Worm (Caenorhabditis elegans): ENCODE measurements around the gene Y62H9A.5.

Gene Y62H9A.5

DNA sequence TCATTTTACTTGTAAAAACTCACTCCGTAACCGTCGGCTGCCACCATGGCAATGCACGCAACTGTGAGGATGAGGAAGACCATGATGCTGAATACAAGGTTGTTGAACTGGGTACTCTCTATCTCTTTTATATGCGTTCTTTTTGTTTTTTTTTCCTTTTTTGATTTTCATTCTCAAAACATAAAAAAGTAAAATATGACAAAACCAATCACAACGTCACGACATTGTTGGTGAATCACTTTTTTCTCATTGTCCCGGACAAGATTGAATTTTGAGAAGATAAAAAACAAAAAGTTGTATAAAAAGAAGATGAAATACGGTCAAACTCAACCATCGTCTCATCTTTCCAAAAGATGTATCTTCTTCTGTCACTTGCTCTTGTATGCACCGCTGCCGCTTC lies at the start of gene Y62H9A.5, which contains the start of gene ule-5:
Gene Y62H9A.5, minus strand, starts transcription at position 101 of the 400 bp plus-strand sequence.
Gene ule-5, plus strand, starts transcription at position 328 of the 400 bp plus-strand sequence.
- TF ChIP-seq zag-1 (tag; optimal IDR thresholded peaks at IDR 0.05) (no peak), lin-15B (tag; optimal IDR thresholded peaks at IDR 0.05) (no peak), ztf-11 (tag; optimal IDR thresholded peaks at IDR 0.05) (no peak), arid-1 (GFP tag; conservative IDR thresholded peaks at IDR 0.05) (no peak), set-16 (GFP tag; IDR thresholded peaks at IDR 0.05) (no peak), T26A8.4 (GFP tag; IDR thresholded peaks at IDR 0.05) (no peak), daf-19 (GFP tag; conservative IDR thresholded peaks at IDR 0.05) (no peak), mdl-1 (tag; optimal IDR thresholded peaks at IDR 0.05) (no peak), Y105C5A.15 (GFP tag; IDR thresholded peaks at IDR 0.05) (no peak), aly-2 (tag; optimal IDR thresholded peaks at IDR 0.05) (no peak), attf-4 (tag; optimal IDR thresholded peaks at IDR 0.05) (no peak), lsy-2 (tag; optimal IDR thresholded peaks at IDR 0.05) (no peak), daf-12 (tag; optimal IDR thresholded peaks at IDR 0.05) (no peak), ces-1 (GFP tag; optimal IDR thresholded peaks at IDR 0.05) (no peak), skn-1 (tag; optimal IDR thresholded peaks at IDR 0.05) (no peak), rbr-2 (tag; optimal IDR thresholded peaks at IDR 0.05) (no peak), ama-1 (optimal IDR thresholded peaks at IDR 0.05) (no peak)

DNA sequence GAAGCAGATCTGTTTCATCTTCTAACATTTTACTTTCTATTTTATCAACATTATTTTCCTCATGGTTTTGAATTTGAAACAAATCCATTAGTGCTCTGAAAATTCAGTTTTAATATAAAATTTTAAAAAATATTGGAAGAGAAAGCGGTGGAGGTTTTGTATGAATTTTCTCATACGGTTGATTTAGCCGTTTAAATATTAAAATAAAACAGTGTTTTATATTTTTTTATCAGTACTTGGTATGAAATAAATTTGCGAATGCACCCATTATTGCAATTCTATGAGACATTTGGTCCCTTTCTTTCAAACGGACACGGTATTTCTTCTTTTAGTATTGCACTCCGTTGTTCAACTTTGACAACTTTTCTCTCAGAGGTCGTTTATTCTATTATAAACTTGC lies 48.9 kb upstream of the Y62H9A.5 start, which contains the start of gene dot-1.4:
Gene dot-1.4, minus strand, starts transcription at position 101 of the 400 bp plus-strand sequence.
- TF ChIP-seq ceh-20 (GFP tag; IDR thresholded peaks at IDR 0.05) (no peak), unc-39 (tag; optimal IDR thresholded peaks at IDR 0.05) (no peak), set-16 (GFP tag; IDR thresholded peaks at IDR 0.05) (no peak), nhr-25 (tag; optimal IDR thresholded peaks at IDR 0.05; ENCODE audit: borderline replicate concordance, insufficient read depth) (no peak), Y5F2A.4 (GFP tag; optimal IDR thresholded peaks at IDR 0.05) (no peak), F26F4.8 (GFP tag; conservative IDR thresholded peaks at IDR 0.05) (no peak), spr-3 (GFP tag; optimal IDR thresholded peaks at IDR 0.05) (no peak), unc-130 (GFP tag; optimal IDR thresholded peaks at IDR 0.05) (no peak), mdl-1 (tag; optimal IDR thresholded peaks at IDR 0.05) (no peak), ceh-32 (tag; optimal IDR thresholded peaks at IDR 0.05; ENCODE audit: poor library complexity) (no peak), R02D3.7 (tag; optimal IDR thresholded peaks at IDR 0.05) (no peak), pha-4 (GFP tag; IDR thresholded peaks at IDR 0.05) (no peak), pha-4 (tag; optimal IDR thresholded peaks at IDR 0.05) (no peak), arid-1 (GFP tag; conservative IDR thresholded peaks at IDR 0.05) (no peak)

DNA sequence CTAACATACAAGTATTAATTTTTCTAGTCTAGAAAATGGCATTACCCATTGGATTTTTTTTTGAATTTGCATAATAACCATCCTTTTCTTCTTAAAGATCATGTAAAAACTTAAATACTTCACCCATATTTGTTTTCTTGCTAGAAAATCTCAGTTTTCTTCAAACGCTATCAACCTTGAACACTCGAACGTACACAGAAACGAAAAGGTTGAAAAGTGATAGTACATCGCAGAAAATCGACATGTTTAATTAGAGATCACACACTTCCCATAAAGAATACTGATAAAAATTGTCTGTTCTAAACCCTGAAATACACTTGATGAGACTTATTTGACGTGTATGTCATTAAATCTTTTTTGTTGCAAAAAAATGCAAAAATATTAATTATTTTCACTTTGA lies 44.9 kb upstream of the Y62H9A.5 start, which contains the start of gene F55G7.4:
Gene F55G7.4, plus strand, starts transcription at position 301 of the 400 bp plus-strand sequence.
- TF ChIP-seq mes-2 (tag; optimal IDR thresholded peaks at IDR 0.05; ENCODE audit: poor library complexity, severe bottlenecking) (no peak), mdl-1 (tag; optimal IDR thresholded peaks at IDR 0.05) (no peak), nhr-11 (tag; optimal IDR thresholded peaks at IDR 0.05) (no peak), tag-97 (GFP tag; IDR thresholded peaks at IDR 0.05) (no peak), dmd-9 (GFP tag; IDR thresholded peaks at IDR 0.05) (no peak), ceh-32 (tag; optimal IDR thresholded peaks at IDR 0.05; ENCODE audit: poor library complexity) (no peak), ces-1 (GFP tag; optimal IDR thresholded peaks at IDR 0.05) (no peak), D1046.2 (GFP tag; IDR thresholded peaks at IDR 0.05) (no peak), ztf-7 (tag; optimal IDR thresholded peaks at IDR 0.05) (no peak), lim-7 (GFP tag; IDR thresholded peaks at IDR 0.05) (no peak)

DNA sequence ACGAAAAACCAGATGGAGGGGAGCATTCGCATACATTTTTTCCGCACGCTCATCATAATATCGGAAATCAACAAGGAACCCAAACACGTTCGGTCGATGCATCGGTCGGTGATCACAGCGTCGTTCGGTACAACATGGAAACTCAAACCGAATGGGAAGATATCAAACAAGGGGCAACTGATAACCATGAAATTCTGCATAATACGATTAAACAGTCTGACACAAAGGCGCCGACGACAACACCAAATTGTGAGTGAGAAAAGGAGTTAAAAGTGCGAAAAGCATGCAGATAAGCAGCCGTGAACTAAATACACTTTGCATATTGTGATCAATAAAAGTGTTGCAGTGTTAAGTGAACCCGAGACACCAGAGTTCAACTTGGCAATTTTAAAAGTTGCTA lies 42.5 kb upstream of the Y62H9A.5 start:
- TF ChIP-seq egl-27 (tag; optimal IDR thresholded peaks at IDR 0.05) (no peak), mes-2 (tag; optimal IDR thresholded peaks at IDR 0.05; ENCODE audit: poor library complexity, severe bottlenecking) (no peak), daf-16 (GFP tag; optimal IDR thresholded peaks at IDR 0.05) (no peak), daf-16 (tag; optimal IDR thresholded peaks at IDR 0.05) (peak; percentile 75), dve-1 (tag; optimal IDR thresholded peaks at IDR 0.05; ENCODE audit: insufficient read depth) (peak; percentile 51), madf-5 (GFP tag; IDR thresholded peaks at IDR 0.05) (no peak), dmd-6 (GFP tag; IDR thresholded peaks at IDR 0.05) (peak; percentile 59), F49E8.2 (tag; optimal IDR thresholded peaks at IDR 0.05; ENCODE audit: borderline replicate concordance) (no peak), pqm-1 (tag; optimal IDR thresholded peaks at IDR 0.05) (peak; percentile 29), nhr-48 (tag; optimal IDR thresholded peaks at IDR 0.05) (peak; percentile 8), hlh-11 (tag; optimal IDR thresholded peaks at IDR 0.05) (peak; percentile 58)

Data from whole organism, L4 larva.